Fruit fly (Drosophila melanogaster): ENCODE measurements around the gene CG6118.

- TF ChIP-seq usp (GFP tag; optimal IDR thresholded peaks at IDR 0.05) (no peak), psq (optimal IDR thresholded peaks at IDR 0.05) (no peak)
Measured at dm6 chr3R:15472753-15473212, 38.2 kb upstream of the CG6118 start.
